Worm (Caenorhabditis elegans): Measurements from ENCODE around the gene nhr-140.

nhr-140 gene

DNA sequence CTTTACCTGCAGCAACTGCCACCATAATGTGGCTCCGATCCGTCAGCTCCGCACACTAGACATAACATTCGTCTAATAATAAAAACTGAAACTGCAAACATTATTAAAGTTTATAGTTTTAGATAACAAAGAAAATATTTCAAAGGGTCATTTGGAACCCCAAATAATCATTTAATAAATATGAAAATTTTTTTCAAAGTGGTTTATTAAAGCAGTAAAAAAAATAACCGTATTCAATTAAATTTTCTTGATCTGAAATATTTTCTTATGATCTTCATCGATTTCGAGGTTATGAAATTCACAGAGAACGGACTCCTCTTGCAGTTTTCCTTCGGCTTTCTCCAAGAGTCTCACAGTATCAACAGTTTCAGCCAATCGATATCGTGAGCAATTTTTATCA, 3.5 kb downstream of the nhr-140 start, which contains the start of gene nhr-163:
Gene nhr-163 (minus strand): TSS at position 101 of the 400 bp plus-strand sequence.
- TF ChIP-seq lsy-2 (tag; optimal IDR thresholded peaks at IDR 0.05) = no peak
- no peak for TF ChIP-seq mbf-1 (tag; optimal IDR thresholded peaks at IDR 0.05)
- no peak for TF ChIP-seq Y55F3AM.14 (GFP tag; optimal IDR thresholded peaks at IDR 0.05)
- no peak for TF ChIP-seq ceh-16 (tag; optimal IDR thresholded peaks at IDR 0.05)
- TF ChIP-seq dmd-4 (tag; optimal IDR thresholded peaks at IDR 0.05) = no peak
- TF ChIP-seq sma-9 (GFP tag; optimal IDR thresholded peaks at IDR 0.05) = no peak
- TF ChIP-seq sma-9 (tag; optimal IDR thresholded peaks at IDR 0.05) = no peak
- no peak for TF ChIP-seq nhr-25 (tag; optimal IDR thresholded peaks at IDR 0.05)
- no peak for TF ChIP-seq unc-39 (tag; optimal IDR thresholded peaks at IDR 0.05)
- no peak for TF ChIP-seq ztf-11 (tag; optimal IDR thresholded peaks at IDR 0.05)
- TF ChIP-seq ama-1 (optimal IDR thresholded peaks at IDR 0.05) = no peak
- no peak for TF ChIP-seq lin-11 (tag; optimal IDR thresholded peaks at IDR 0.05)
- no peak for TF ChIP-seq skn-1 (tag; optimal IDR thresholded peaks at IDR 0.05)
- TF ChIP-seq ztf-4 (tag; optimal IDR thresholded peaks at IDR 0.05) = no peak
- TF ChIP-seq nhr-77 (tag; optimal IDR thresholded peaks at IDR 0.05) = no peak
- no peak for TF ChIP-seq unc-55 (GFP tag; optimal IDR thresholded peaks at IDR 0.05)
- no peak for TF ChIP-seq sem-4 (tag; optimal IDR thresholded peaks at IDR 0.05)

ce11 chrV:6982813-6983212, 6.7 kb downstream of the nhr-140 start, which contains the start of gene nhr-161:
TSS of gene nhr-161 (minus strand) at chrV:6982913.
- TF ChIP-seq ztf-11 (tag; optimal IDR thresholded peaks at IDR 0.05) (no peak), mab-5 (tag; optimal IDR thresholded peaks at IDR 0.05) (no peak), ama-1 (optimal IDR thresholded peaks at IDR 0.05) (no peak), blmp-1 (tag; optimal IDR thresholded peaks at IDR 0.05; ENCODE audit: insufficient read depth) (no peak), mdl-1 (tag; optimal IDR thresholded peaks at IDR 0.05) (no peak), sma-9 (GFP tag; optimal IDR thresholded peaks at IDR 0.05) (no peak), sma-9 (tag; optimal IDR thresholded peaks at IDR 0.05) (no peak), mbf-1 (tag; optimal IDR thresholded peaks at IDR 0.05) (no peak), nhr-129 (tag; optimal IDR thresholded peaks at IDR 0.05) (no peak), C34F6.9 (tag; optimal IDR thresholded peaks at IDR 0.05) (no peak), unc-62 (GFP tag; optimal IDR thresholded peaks at IDR 0.05) (no peak), nhr-10 (tag; optimal IDR thresholded peaks at IDR 0.05) (no peak)

DNA sequence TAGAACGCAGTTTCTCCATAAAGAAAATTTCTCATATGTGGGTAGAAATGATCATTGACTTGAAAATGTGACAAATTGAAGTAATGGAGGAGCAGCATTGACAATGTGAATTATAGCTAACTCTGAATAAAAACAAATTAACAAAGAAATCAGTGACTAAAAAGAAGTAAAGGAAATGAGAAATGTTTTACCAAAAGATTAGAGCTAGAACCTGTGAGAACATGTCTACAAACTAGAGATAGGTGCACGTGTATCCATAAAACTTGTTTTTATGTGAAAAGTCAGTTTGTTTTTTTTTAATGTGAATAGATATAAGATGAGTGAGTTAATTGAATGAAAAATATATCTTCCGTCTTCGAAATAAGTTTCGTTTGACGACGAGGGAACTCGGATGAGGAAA, 10.5 kb downstream of the nhr-140 start, which contains the start of gene sre-12:
Gene sre-12 (minus strand): TSS at position 101 of the 400 bp plus-strand sequence.
- no peak for TF ChIP-seq alr-1 (tag; optimal IDR thresholded peaks at IDR 0.05)
- no peak for TF ChIP-seq ceh-16 (tag; optimal IDR thresholded peaks at IDR 0.05)
- no peak for TF ChIP-seq ztf-4 (tag; optimal IDR thresholded peaks at IDR 0.05)
- TF ChIP-seq zag-1 (tag; optimal IDR thresholded peaks at IDR 0.05) = no peak
- TF ChIP-seq C34F6.9 (tag; optimal IDR thresholded peaks at IDR 0.05) = no peak

- TF ChIP-seq alr-1 (tag; optimal IDR thresholded peaks at IDR 0.05) = no peak
- no peak for TF ChIP-seq ZK546.5 (tag; optimal IDR thresholded peaks at IDR 0.05)
- TF ChIP-seq lin-13 (GFP tag; optimal IDR thresholded peaks at IDR 0.05) = no peak
- TF ChIP-seq nhr-237 (tag; optimal IDR thresholded peaks at IDR 0.05) = no peak
- no peak for TF ChIP-seq nhr-12 (tag; optimal IDR thresholded peaks at IDR 0.05)
- no peak for TF ChIP-seq sma-3 (GFP tag; optimal IDR thresholded peaks at IDR 0.05)
- TF ChIP-seq ama-1 (optimal IDR thresholded peaks at IDR 0.05) = no peak
- TF ChIP-seq fos-1 (tag; optimal IDR thresholded peaks at IDR 0.05) = no peak
- no peak for TF ChIP-seq ceh-16 (tag; optimal IDR thresholded peaks at IDR 0.05)
- no peak for TF ChIP-seq ztf-11 (tag; optimal IDR thresholded peaks at IDR 0.05)
- no peak for TF ChIP-seq nhr-6 (tag; optimal IDR thresholded peaks at IDR 0.05)
- no peak for TF ChIP-seq elt-3 (tag; optimal IDR thresholded peaks at IDR 0.05)
- no peak for TF ChIP-seq gmeb-1 (tag; optimal IDR thresholded peaks at IDR 0.05)
- TF ChIP-seq nhr-23 (tag; optimal IDR thresholded peaks at IDR 0.05) = no peak
- no peak for TF ChIP-seq elt-1 (tag; optimal IDR thresholded peaks at IDR 0.05)
- no peak for TF ChIP-seq skn-1 (tag; optimal IDR thresholded peaks at IDR 0.05)
- TF ChIP-seq crh-2 (tag; optimal IDR thresholded peaks at IDR 0.05) = no peak
- no peak for TF ChIP-seq nhr-77 (tag; optimal IDR thresholded peaks at IDR 0.05)
- no peak for TF ChIP-seq lsy-2 (tag; optimal IDR thresholded peaks at IDR 0.05)
Observed at ce11 chrV:6976047-6976446, 13.4 kb downstream of the nhr-140 start, which contains the start of gene srx-16. TSS of gene srx-16 (plus strand) at chrV:6976347.
